Fruit fly (Drosophila melanogaster) whole organism, pupa: Measurements from ENCODE around the gene Sec3.

Source experiments
- CG12605 ChIP-seq: fragments of 200-800 bp; sonication (Bioruptor generic); IDR thresholded peaks from 2 replicates; pipeline ENCODE4 v1.3.6; 2022; ENCODE audit warnings: missing biosample characterization, missing genetic modification characterization
- CG15710 ChIP-seq: fragments of 200-800 bp; sonication (Bioruptor generic); optimal IDR thresholded peaks from 2 replicates; lab custom pipeline; 2018; ENCODE audit warnings: missing biosample characterization, mild to moderate bottlenecking, missing genetic modification characterization, moderate library complexity
- CG17806 ChIP-seq: fragments of 200-800 bp; sonication (Bioruptor generic); optimal IDR thresholded peaks from 2 replicates; lab custom pipeline; 2018; ENCODE audit warnings: missing biosample characterization, mild to moderate bottlenecking, missing genetic modification characterization, moderate library complexity
- CG34367 ChIP-seq: fragments of 200-800 bp; sonication (Bioruptor generic); optimal IDR thresholded peaks from 2 replicates; lab custom pipeline; 2018; ENCODE audit warnings: missing biosample characterization, mild to moderate bottlenecking, missing genetic modification characterization
- CG8159 ChIP-seq: fragments of 200-800 bp; sonication (Bioruptor generic); optimal IDR thresholded peaks from 3 replicates; lab custom pipeline; 2018; ENCODE audit warnings: missing biosample characterization, mild to moderate bottlenecking, missing genetic modification characterization, moderate library complexity
- CG8301 ChIP-seq: fragments of 200-800 bp; sonication (Bioruptor generic); optimal IDR thresholded peaks from 2 replicates; lab custom pipeline; 2018; ENCODE audit warnings: missing biosample characterization, mild to moderate bottlenecking, missing genetic modification characterization
- D1 ChIP-seq: fragments of 200-800 bp; sonication (Bioruptor generic); optimal IDR thresholded peaks from 2 replicates; lab custom pipeline; 2018; ENCODE audit warnings: missing biosample characterization, mild to moderate bottlenecking, missing genetic modification characterization, moderate library complexity
- EcR ChIP-seq: fragments of 200-800 bp; sonication (Bioruptor generic); optimal IDR thresholded peaks from 3 replicates; lab custom pipeline; 2019; ENCODE audit warnings: missing biosample characterization, missing genetic modification characterization, mild to moderate bottlenecking, moderate library complexity, missing genetic modification reagents
- Pif1A ChIP-seq: fragments of 200-800 bp; sonication (Bioruptor generic); optimal IDR thresholded peaks from 3 replicates; lab custom pipeline; 2016; ENCODE audit warnings: missing biosample characterization, missing genetic modification characterization
- Pif1B ChIP-seq: fragments of 200-800 bp; sonication (Bioruptor generic); optimal IDR thresholded peaks from 3 replicates; lab custom pipeline; 2016; ENCODE audit warnings: missing biosample characterization, missing genetic modification characterization
- Snoo ChIP-seq: fragments of 200-800 bp; sonication (Bioruptor generic); optimal IDR thresholded peaks from 3 replicates; lab custom pipeline; 2017; ENCODE audit warnings: missing biosample characterization, mild to moderate bottlenecking, missing genetic modification characterization, inconsistent platforms
- rn ChIP-seq: fragments of 200-800 bp; sonication (Bioruptor generic); IDR thresholded peaks from 2 replicates; pipeline ENCODE4 v1.3.6; 2022; ENCODE audit warnings: missing biosample characterization, missing genetic modification characterization

DNA sequence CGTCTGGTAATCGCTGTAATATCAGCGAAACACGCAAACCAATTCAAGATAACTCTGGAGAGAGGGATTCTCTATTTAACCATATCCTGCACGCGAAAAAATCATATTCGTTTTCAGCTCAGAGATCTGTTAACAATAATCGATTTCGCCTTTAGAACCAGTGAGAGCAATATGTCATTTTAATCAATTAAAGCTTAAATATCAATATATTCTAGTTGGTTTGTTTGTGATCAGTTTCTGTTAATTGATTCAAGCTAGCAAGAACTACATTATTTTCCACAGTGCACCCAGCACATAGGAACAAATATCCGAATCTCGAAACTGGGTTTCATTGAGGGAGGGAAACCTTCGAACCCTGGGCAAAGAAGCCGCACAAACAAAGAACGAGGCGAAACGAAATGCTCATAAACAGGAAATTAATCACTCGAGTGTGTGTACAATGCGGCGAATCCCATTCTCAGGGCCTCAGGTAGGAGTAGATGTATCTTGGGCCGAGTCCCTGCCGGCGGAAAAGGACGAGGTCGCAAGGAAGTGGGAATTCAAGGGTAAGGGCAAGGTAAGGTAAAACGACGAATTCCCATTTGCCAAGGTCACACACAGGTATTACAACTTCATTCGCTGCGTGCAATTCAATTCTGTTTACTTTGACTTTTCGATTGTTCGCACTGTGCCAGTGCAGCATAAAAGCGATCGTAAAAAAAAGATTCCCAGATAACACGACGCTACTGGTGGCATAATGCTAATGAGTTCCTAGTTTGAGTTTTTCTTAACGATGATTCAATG, 8.9 kb downstream of the Sec3 start:
- TF ChIP-seq CG15710: peak; percentile 89
- TF ChIP-seq Pif1B (GFP tag; lab: Kevin White, UChicago): peak; percentile 78
- peak; percentile 50 for TF ChIP-seq CG8301 (tag; lab: Kevin White, UChicago)
- TF ChIP-seq CG12605 (GFP tag; lab: Robert Waterston, UW): no peak
- peak; percentile 93 for TF ChIP-seq CG8159
- TF ChIP-seq Snoo (tag; lab: Kevin White, UChicago): peak; percentile 29
- peak; percentile 79 for TF ChIP-seq Pif1A (GFP tag; lab: Kevin White, UChicago)
- TF ChIP-seq rn: no peak
- peak; percentile 82 for TF ChIP-seq CG17806 (tag; lab: Kevin White, UChicago)
- peak; percentile 46 for TF ChIP-seq EcR (GFP tag; lab: Kevin White, UChicago)
- peak; percentile 76 for TF ChIP-seq D1 (tag; lab: Kevin White, UChicago)
- TF ChIP-seq CG34367: peak; percentile 84
